Fruit fly (Drosophila melanogaster) whole organism: ENCODE results near the gene CG5245.

Experiments used
- CG8478 ChIP-seq: fragments of >200 bp; optimal IDR thresholded peaks from 2 replicates; lab custom pipeline; 2018; ENCODE audit warnings: inconsistent platforms
- Dll ChIP-seq: fragments of >200 bp; optimal IDR thresholded peaks from 2 replicates; lab custom pipeline; 2017
- EcR ChIP-seq, 2 experiments: fragments of >200 bp; optimal IDR thresholded peaks; 2 replicates each; lab custom pipeline; 2017; ENCODE audit warnings: missing biosample characterization in 2 of 2, missing genetic modification characterization in 2 of 2, missing genetic modification reagents in 2 of 2
- pan ChIP-seq: fragments of >200 bp; optimal IDR thresholded peaks from 2 replicates; lab custom pipeline; 2017
- psq ChIP-seq: fragments of >200 bp; optimal IDR thresholded peaks from 2 replicates; lab custom pipeline; 2017
- usp ChIP-seq: fragments of >200 bp; optimal IDR thresholded peaks from 2 replicates; lab custom pipeline; 2017; ENCODE audit warnings: missing biosample characterization, missing genetic modification characterization, mixed read lengths

Gene CG5245

dm6 chr3R:12423997-12424396 is 5.4 kb upstream of the CG5245 start:
- TF ChIP-seq usp (no peak), CG8478 (no peak), EcR (GFP tag; optimal IDR thresholded peaks at IDR 0.05; lab: Kevin White, UChicago) (no peak), Dll (no peak), psq (lab: Kevin White, UChicago) (no peak), pan (lab: Kevin White, UChicago) (no peak)

- TF ChIP-seq Dll (no peak), usp (no peak), psq (lab: Kevin White, UChicago) (no peak), EcR (GFP tag; optimal IDR thresholded peaks at IDR 0.05; lab: Kevin White, UChicago) (no peak), pan (lab: Kevin White, UChicago) (no peak), CG8478 (peak; percentile 71)
These were observed 3.6 kb upstream of the CG5245 start, which contains the start of gene Pp1-87B for dm6 chr3R:12425510-12426309. Gene Pp1-87B, minus strand, starts transcription at chr3R:12425917.

dm6 chr3R:12426310-12426653 is 3.1 kb upstream of the CG5245 start, which contains the start of gene NANS:
Gene NANS, plus strand, starts transcription at chr3R:12426578.
- TF ChIP-seq usp, result no peak
- TF ChIP-seq Dll, result no peak
- no peak for TF ChIP-seq EcR (GFP tag; optimal IDR thresholded peaks at IDR 0.05; lab: Kevin White, UChicago)
- no peak for TF ChIP-seq pan (lab: Kevin White, UChicago)
- no peak for TF ChIP-seq psq (lab: Kevin White, UChicago)
- TF ChIP-seq CG8478, result no peak

- TF ChIP-seq CG8478 (no peak), EcR (GFP tag; optimal IDR thresholded peaks at IDR 0.05; lab: Kevin White, UChicago) (no peak), Dll (no peak)
These were observed 1.7 kb downstream of the CG5245 start, which contains the start of gene Prosalpha2 for dm6 chr3R:12431030-12431489. Gene Prosalpha2, plus strand, starts transcription at chr3R:12431321.

- TF ChIP-seq pan (lab: Kevin White, UChicago), result no peak
- no peak for TF ChIP-seq usp
- no peak for TF ChIP-seq Dll
- no peak for TF ChIP-seq psq (lab: Kevin White, UChicago)
- TF ChIP-seq EcR (GFP tag; optimal IDR thresholded peaks at IDR 0.05; lab: Kevin White, UChicago), result no peak
These were observed 4.4 kb downstream of the CG5245 start, which contains the start of the genes Aos1 and Srlp for dm6 chr3R:12433764-12434163. Gene Aos1, minus strand, starts transcription at chr3R:12433822. Gene Srlp, plus strand, starts transcription at chr3R:12434098.

- TF ChIP-seq pan (lab: Kevin White, UChicago), result no peak
- TF ChIP-seq usp, result no peak
- no peak for TF ChIP-seq psq (lab: Kevin White, UChicago)
- TF ChIP-seq EcR (GFP tag; optimal IDR thresholded peaks at IDR 0.05; lab: Kevin White, UChicago), result no peak
- TF ChIP-seq CG8478, result no peak
- TF ChIP-seq Dll, result no peak
These were observed 6.6 kb downstream of the CG5245 start, which contains the start of gene Desat2 for dm6 chr3R:12435948-12436347. Gene Desat2, plus strand, starts transcription at chr3R:12436248.

dm6 chr3R:12439039-12439400 is 9.7 kb downstream of the CG5245 start, which contains the start of the genes CG17207 and CG46427:
Gene CG17207, minus strand, starts transcription at chr3R:12439139.
Gene CG46427, minus strand, starts transcription at chr3R:12439139.
- TF ChIP-seq usp (no peak), pan (lab: Kevin White, UChicago) (no peak), Dll (no peak), psq (lab: Kevin White, UChicago) (no peak), CG8478 (no peak), EcR (GFP tag; optimal IDR thresholded peaks at IDR 0.05; lab: Kevin White, UChicago) (no peak)

dm6 chr3R:12439401-12440143 is 10.2 kb downstream of the CG5245 start, which contains the start of gene Desat1:
Gene Desat1, plus strand, starts transcription at chr3R:12439600.
- no peak for TF ChIP-seq Dll
- no peak for TF ChIP-seq usp
- no peak for TF ChIP-seq psq (lab: Kevin White, UChicago)
- TF ChIP-seq CG8478, result no peak
- no peak for TF ChIP-seq EcR (GFP tag; optimal IDR thresholded peaks at IDR 0.05; lab: Kevin White, UChicago)
- no peak for TF ChIP-seq pan (lab: Kevin White, UChicago)

- no peak for TF ChIP-seq psq (lab: Kevin White, UChicago)
These were observed 11.7 kb downstream of the CG5245 start for dm6 chr3R:12441008-12441606.

- TF ChIP-seq Dll (no peak), psq (lab: Kevin White, UChicago) (no peak), CG8478 (peak; percentile 7)
These were observed 13.5 kb downstream of the CG5245 start for dm6 chr3R:12442601-12443533.

- TF ChIP-seq Dll (no peak), psq (lab: Kevin White, UChicago) (no peak), CG8478 (no peak), EcR (GFP tag; optimal IDR thresholded peaks at IDR 0.05; lab: Kevin White, UChicago) (no peak), usp (no peak), pan (lab: Kevin White, UChicago) (no peak)
These were observed 14.4 kb downstream of the CG5245 start for dm6 chr3R:12443769-12444168.
